Worm (Caenorhabditis elegans) whole organism, young adult: ENCODE data around the gene mltn-6.

Experiments
- B0336.3 ChIP-seq: fragments of 200-800 bp; sonication (Bioruptor generic); IDR thresholded peaks from 2 replicates; pipeline ENCODE4 v1.3.6; 2022; ENCODE audit warnings: missing genetic modification characterization, missing compliant biosample characterization
- C06A6.2 ChIP-seq: fragments of 200-800 bp; sonication (Bioruptor generic); conservative IDR thresholded peaks from 2 replicates; pipeline ENCODE4 v1.3.6; 2022; ENCODE audit warnings: missing genetic modification characterization, missing compliant biosample characterization
- F23B12.7 ChIP-seq: sonication (generic microtip); optimal IDR thresholded peaks from 2 replicates; lab custom pipeline; 2017; ENCODE audit warnings: missing genetic modification characterization, mild to moderate bottlenecking, missing compliant biosample characterization, antibody characterized with exemption, moderate library complexity; ENCODE audit not compliant: insufficient read depth
- F37B4.10 ChIP-seq: fragments of 200-800 bp; sonication (Bioruptor generic); IDR thresholded peaks from 2 replicates; pipeline ENCODE4 v1.3.6; 2022; ENCODE audit warnings: missing genetic modification characterization, missing compliant biosample characterization
- F49E8.2 ChIP-seq: sonication (generic microtip); optimal IDR thresholded peaks from 3 replicates; lab custom pipeline; 2017; ENCODE audit warnings: missing genetic modification characterization, mild to moderate bottlenecking, missing compliant biosample characterization, antibody characterized with exemption, moderate library complexity; ENCODE audit not compliant: insufficient read depth
- F52B5.7 ChIP-seq: sonication (generic microtip); optimal IDR thresholded peaks from 2 replicates; lab custom pipeline; 2016; ENCODE audit warnings: mild to moderate bottlenecking, missing genetic modification characterization, missing compliant biosample characterization
- F57C9.4 ChIP-seq: sonication (generic microtip); optimal IDR thresholded peaks from 2 replicates; lab custom pipeline; 2017; ENCODE audit warnings: mild to moderate bottlenecking, missing genetic modification characterization, missing compliant biosample characterization
- K12H6.12 ChIP-seq: fragments of 200-800 bp; sonication (Bioruptor generic); optimal IDR thresholded peaks from 2 replicates; lab custom pipeline; 2018; ENCODE audit warnings: mild to moderate bottlenecking, missing genetic modification characterization, missing compliant biosample characterization
- T07F8.4 ChIP-seq: sonication (generic microtip); optimal IDR thresholded peaks from 2 replicates; lab custom pipeline; 2016; ENCODE audit warnings: mild to moderate bottlenecking, missing genetic modification characterization, moderate library complexity, missing compliant biosample characterization
- athp-1 ChIP-seq: sonication (generic microtip); optimal IDR thresholded peaks from 2 replicates; lab custom pipeline; 2017; ENCODE audit warnings: mild to moderate bottlenecking, missing genetic modification characterization, missing compliant biosample characterization
- attf-5 ChIP-seq: fragments of 200-800 bp; sonication (Bioruptor generic); optimal IDR thresholded peaks from 2 replicates; lab custom pipeline; 2018; ENCODE audit warnings: mild to moderate bottlenecking, missing genetic modification characterization, missing compliant biosample characterization
- cebp-1 ChIP-seq, 2 experiments: fragments of 200-800 bp in 1 of 2; sonication (Bioruptor generic) in 1 of 2; sonication (generic microtip) in 1 of 2; IDR thresholded peaks in 1 of 2; optimal IDR thresholded peaks in 1 of 2; 2 replicates each; pipeline versions ENCODE4 v1.3.6 to Lab custom; 2017 to 2022; ENCODE audit warnings: missing compliant biosample characterization in 2 of 2, missing genetic modification characterization in 2 of 2, mild to moderate bottlenecking in 1 of 2, missing genetic modification reagents in 1 of 2, moderate library complexity in 1 of 2
- ceh-100 ChIP-seq: fragments of 200-800 bp; sonication (Bioruptor generic); IDR thresholded peaks from 2 replicates; pipeline ENCODE4 v1.3.6; 2022; ENCODE audit warnings: missing genetic modification reagents, missing genetic modification characterization, missing compliant biosample characterization
- ceh-58 ChIP-seq: fragments of 200-800 bp; sonication (Bioruptor generic); IDR thresholded peaks from 2 replicates; pipeline ENCODE4 v1.3.6; 2022; ENCODE audit warnings: missing genetic modification characterization, missing compliant biosample characterization
- ceh-91 ChIP-seq: fragments of 200-800 bp; sonication (Bioruptor generic); IDR thresholded peaks from 2 replicates; pipeline ENCODE4 v1.3.6; 2022; ENCODE audit warnings: missing genetic modification reagents, missing genetic modification characterization, missing compliant biosample characterization
- die-1 ChIP-seq: sonication (generic microtip); optimal IDR thresholded peaks from 2 replicates; lab custom pipeline; 2016; ENCODE audit warnings: missing genotype, mild to moderate bottlenecking, missing genetic modification characterization, missing compliant biosample characterization
- him-1 ChIP-seq: sonication (generic microtip); optimal IDR thresholded peaks from 2 replicates; lab custom pipeline; 2016; ENCODE audit warnings: missing genotype, missing genetic modification reagents, missing genetic modification characterization, missing compliant biosample characterization
- let-607 ChIP-seq, 2 experiments: fragments of 200-800 bp in 1 of 2; sonication (Bioruptor generic) in 1 of 2; sonication (generic microtip) in 1 of 2; optimal IDR thresholded peaks; 2 replicates each; lab custom pipeline; 2016 to 2018; ENCODE audit warnings: mild to moderate bottlenecking in 2 of 2, missing compliant biosample characterization in 2 of 2, missing genetic modification characterization in 2 of 2, moderate library complexity in 2 of 2, missing genotype in 1 of 2
- lin-54 ChIP-seq: fragments of 200-800 bp; sonication (Bioruptor generic); optimal IDR thresholded peaks from 2 replicates; lab custom pipeline; 2018; ENCODE audit warnings: mild to moderate bottlenecking, missing genetic modification characterization, missing compliant biosample characterization
- mel-28 ChIP-seq: sonication (generic microtip); optimal IDR thresholded peaks from 2 replicates; lab custom pipeline; 2016; ENCODE audit warnings: borderline replicate concordance, mild to moderate bottlenecking, missing genetic modification characterization, missing compliant biosample characterization
- nhr-120 ChIP-seq: fragments of 200-800 bp; sonication (Bioruptor generic); IDR thresholded peaks from 2 replicates; pipeline ENCODE4 v1.3.6; 2022; ENCODE audit warnings: missing genetic modification characterization, missing compliant biosample characterization
- nhr-80 ChIP-seq: sonication (generic microtip); optimal IDR thresholded peaks from 2 replicates; lab custom pipeline; 2016; ENCODE audit warnings: missing genetic modification characterization, missing compliant biosample characterization
- repo-1 ChIP-seq: sonication (generic microtip); optimal IDR thresholded peaks from 2 replicates; lab custom pipeline; 2017; ENCODE audit warnings: mild to moderate bottlenecking, missing genetic modification characterization, missing compliant biosample characterization
- snpc-1.3 ChIP-seq: sonication (generic microtip); optimal IDR thresholded peaks from 2 replicates; lab custom pipeline; 2017; ENCODE audit warnings: missing genetic modification characterization, mild to moderate bottlenecking, missing compliant biosample characterization, antibody characterized with exemption, moderate library complexity, missing genotype, missing genetic modification reagents; ENCODE audit not compliant: insufficient read depth
- snpc-4 ChIP-seq, 5 experiments: fragments of 150-350 bp in 1 of 5; sonication (generic microtip) in 4 of 5; optimal IDR thresholded peaks; 2 replicates each; lab custom pipeline; 2014 to 2018; ENCODE audit warnings: missing genetic modification characterization in 5 of 5, missing biosample characterization in 3 of 5, antibody characterized with exemption in 2 of 5, mild to moderate bottlenecking in 2 of 5, missing compliant biosample characterization in 2 of 5, missing genotype in 2 of 5, moderate library complexity in 2 of 5, missing genetic modification reagents in 1 of 5
- sptf-2 ChIP-seq: fragments of 200-800 bp; sonication (Bioruptor generic); optimal IDR thresholded peaks from 2 replicates; lab custom pipeline; 2018; ENCODE audit warnings: mild to moderate bottlenecking, missing genetic modification characterization, missing compliant biosample characterization
- tbp1 ChIP-seq: fragments of 200-800 bp; sonication (Bioruptor generic); optimal IDR thresholded peaks from 2 replicates; lab custom pipeline; 2018; ENCODE audit warnings: mild to moderate bottlenecking, missing genetic modification characterization, missing compliant biosample characterization
- ztf-18 ChIP-seq: sonication (generic microtip); optimal IDR thresholded peaks from 2 replicates; lab custom pipeline; 2016; ENCODE audit warnings: missing genotype, mild to moderate bottlenecking, missing genetic modification characterization, missing compliant biosample characterization
- ztf-22 ChIP-seq: fragments of 200-800 bp; sonication (Bioruptor generic); optimal IDR thresholded peaks from 2 replicates; lab custom pipeline; 2018; ENCODE audit warnings: mild to moderate bottlenecking, missing genetic modification characterization, moderate library complexity, missing compliant biosample characterization

mltn-6 gene

ce11 chrV:385488-385887, 20.7 kb downstream of the mltn-6 start, which contains the start of gene lipl-5:
TSS of gene lipl-5 (plus strand) at chrV:385746.
- no peak for TF ChIP-seq F49E8.2
- peak; percentile 79 for TF ChIP-seq nhr-80 (tag; lab: Kevin White, UChicago)
- no peak for TF ChIP-seq athp-1 (tag; lab: Kevin White, UChicago)
- TF ChIP-seq nhr-120 (GFP tag; lab: Robert Waterston, UW) = no peak
- TF ChIP-seq snpc-4 (GFP tag; optimal IDR thresholded peaks at IDR 0.05; lab: Kevin White, UChicago) = no peak
- peak in 1 of 4 experiments; percentile 16 for TF ChIP-seq snpc-4 (tag; optimal IDR thresholded peaks at IDR 0.05; lab: Kevin White, UChicago)
- no peak for TF ChIP-seq cebp-1 (GFP tag; IDR thresholded peaks at IDR 0.05; lab: Robert Waterston, UW)
- peak; percentile 26 for TF ChIP-seq cebp-1 (tag; optimal IDR thresholded peaks at IDR 0.05; lab: Kevin White, UChicago)
- TF ChIP-seq ztf-22 (GFP tag; lab: Kevin White, UChicago) = peak; percentile 10
- TF ChIP-seq tbp1 (GFP tag; lab: Kevin White, UChicago) = no peak
- TF ChIP-seq, all 124 proteins: peak for 4

ce11 chrV:388397-388796, 23.6 kb downstream of the mltn-6 start, which contains the start of gene ZK6.6:
TSS of gene ZK6.6 (plus strand) at chrV:388697.
- TF ChIP-seq B0336.3 (0 out of 2 replicates have a peak, but pooled peaks have one; percentile 23), repo-1 (tag; lab: Kevin White, UChicago) (peak; percentile 13), T07F8.4 (no peak)

ce11 chrV:392199-392678, 27.5 kb downstream of the mltn-6 start, which contains the start of gene nhr-254:
TSS of gene nhr-254 (plus strand) at chrV:392628.
- no peak for TF ChIP-seq nhr-120 (GFP tag; lab: Robert Waterston, UW)
- no peak for TF ChIP-seq F23B12.7
- TF ChIP-seq ceh-58 (GFP tag; lab: Robert Waterston, UW) = no peak
- TF ChIP-seq F57C9.4 (tag; lab: Kevin White, UChicago) = no peak
- TF ChIP-seq attf-5 (GFP tag; lab: Kevin White, UChicago) = no peak
- TF ChIP-seq cebp-1 (GFP tag; IDR thresholded peaks at IDR 0.05; lab: Robert Waterston, UW) = no peak
- no peak for TF ChIP-seq cebp-1 (tag; optimal IDR thresholded peaks at IDR 0.05; lab: Kevin White, UChicago)
- no peak for TF ChIP-seq sptf-2 (GFP tag; lab: Kevin White, UChicago)
- TF ChIP-seq K12H6.12 = no peak
- TF ChIP-seq lin-54 (GFP tag; lab: Kevin White, UChicago) = no peak
- TF ChIP-seq, all 124 proteins: peak for 0

ce11 chrV:396309-396708, 31.6 kb downstream of the mltn-6 start, which contains the start of gene nhr-253:
TSS of gene nhr-253 (plus strand) at chrV:396593.
- TF ChIP-seq sptf-2 (GFP tag; lab: Kevin White, UChicago) = no peak
- no peak for TF ChIP-seq snpc-1.3 (tag; lab: Kevin White, UChicago)
- TF ChIP-seq ceh-100 (GFP tag; lab: Robert Waterston, UW) = no peak
- no peak for TF ChIP-seq let-607 (tag; optimal IDR thresholded peaks at IDR 0.05; lab: Kevin White, UChicago)
- TF ChIP-seq ztf-18 = no peak
- TF ChIP-seq C06A6.2 (GFP tag; lab: Robert Waterston, UW) = no peak
- TF ChIP-seq mel-28 (tag; lab: Kevin White, UChicago) = no peak
- no peak for TF ChIP-seq die-1
- TF ChIP-seq F52B5.7 (tag; lab: Kevin White, UChicago) = no peak
- TF ChIP-seq him-1 (tag; lab: Kevin White, UChicago) = no peak
- no peak for TF ChIP-seq nhr-80 (tag; lab: Kevin White, UChicago)

- TF ChIP-seq ceh-91 (GFP tag; lab: Robert Waterston, UW) = no peak
- TF ChIP-seq him-1 (tag; lab: Kevin White, UChicago) = no peak
- TF ChIP-seq F37B4.10 (GFP tag; lab: Robert Waterston, UW) = no peak
- no peak for TF ChIP-seq ceh-58 (GFP tag; lab: Robert Waterston, UW)
These were observed 35.0 kb downstream of the mltn-6 start, which contains the start of gene scl-27 for ce11 chrV:399721-400120. TSS of gene scl-27 (plus strand) at chrV:400021.
